Worm (Caenorhabditis elegans): ENCODE data around the gene ced-8.

Gene ced-8

ce11 chrX:8404308-8405085, 12.2 kb downstream of the ced-8 start:
- no peak for TF ChIP-seq unc-39 (tag; optimal IDR thresholded peaks at IDR 0.05)
- no peak for TF ChIP-seq nhr-76 (tag; optimal IDR thresholded peaks at IDR 0.05)
- no peak for TF ChIP-seq ceh-9 (tag; optimal IDR thresholded peaks at IDR 0.05)
- no peak for TF ChIP-seq ztf-11 (tag; optimal IDR thresholded peaks at IDR 0.05)
- TF ChIP-seq egl-27 (tag; optimal IDR thresholded peaks at IDR 0.05), result peak; percentile 61
- TF ChIP-seq lin-15B (tag; optimal IDR thresholded peaks at IDR 0.05), result peak; percentile 50
- peak; percentile 64 for TF ChIP-seq nhr-23 (tag; optimal IDR thresholded peaks at IDR 0.05)
- TF ChIP-seq zag-1 (tag; optimal IDR thresholded peaks at IDR 0.05), result peak; percentile 20
- TF ChIP-seq nhr-25 (tag; optimal IDR thresholded peaks at IDR 0.05), result peak; percentile 89
- peak; percentile 84 for TF ChIP-seq pha-4 (tag; optimal IDR thresholded peaks at IDR 0.05)
- peak; percentile 83 for TF ChIP-seq jun-1 (tag; optimal IDR thresholded peaks at IDR 0.05)
- peak; percentile 91 for TF ChIP-seq tbx-2 (tag; optimal IDR thresholded peaks at IDR 0.05)
- peak in 1 of 3 experiments; percentile 86 for TF ChIP-seq elt-3 (tag; optimal IDR thresholded peaks at IDR 0.05)
- peak; percentile 79 for TF ChIP-seq nhr-77 (tag; optimal IDR thresholded peaks at IDR 0.05)
- peak; percentile 77 for TF ChIP-seq elt-2 (tag; optimal IDR thresholded peaks at IDR 0.05)
- no peak for TF ChIP-seq daf-12 (tag; optimal IDR thresholded peaks at IDR 0.05)
- TF ChIP-seq nhr-43 (tag; optimal IDR thresholded peaks at IDR 0.05; ENCODE audit: poor library complexity, severe bottlenecking), result peak; percentile 83
- peak; percentile 91 for TF ChIP-seq fkh-10 (GFP tag; optimal IDR thresholded peaks at IDR 0.05)
- TF ChIP-seq ztf-4 (tag; optimal IDR thresholded peaks at IDR 0.05), result no peak
- peak; percentile 94 for TF ChIP-seq egl-5 (tag; optimal IDR thresholded peaks at IDR 0.05)
- TF ChIP-seq skn-1 (tag; optimal IDR thresholded peaks at IDR 0.05), result peak; percentile 94
- TF ChIP-seq nhr-11 (tag; optimal IDR thresholded peaks at IDR 0.05), result peak; percentile 46
- peak; percentile 71 for TF ChIP-seq ceh-28 (tag; optimal IDR thresholded peaks at IDR 0.05)
- no peak for TF ChIP-seq snpc-4 (tag; optimal IDR thresholded peaks at IDR 0.05)
- peak; percentile 26 for TF ChIP-seq fos-1 (tag; optimal IDR thresholded peaks at IDR 0.05)
- peak; percentile 99 for TF ChIP-seq hmg-11 (tag; optimal IDR thresholded peaks at IDR 0.05)
- TF ChIP-seq nfya-1 (tag; optimal IDR thresholded peaks at IDR 0.05; ENCODE audit: insufficient read depth), result peak; percentile 79
- peak; percentile 48 for TF ChIP-seq unc-62 (GFP tag; optimal IDR thresholded peaks at IDR 0.05)
- peak; percentile 60 for TF ChIP-seq R02D3.7 (tag; optimal IDR thresholded peaks at IDR 0.05)
- no peak for TF ChIP-seq ceh-16 (tag; optimal IDR thresholded peaks at IDR 0.05)
- peak; percentile 91 for TF ChIP-seq lin-39 (tag; optimal IDR thresholded peaks at IDR 0.05)
- no peak for TF ChIP-seq nhr-12 (tag; optimal IDR thresholded peaks at IDR 0.05)
- no peak for TF ChIP-seq fkh-2 (tag; optimal IDR thresholded peaks at IDR 0.05)
- TF ChIP-seq sea-2 (GFP tag; optimal IDR thresholded peaks at IDR 0.05), result peak; percentile 81
- peak; percentile 64 for TF ChIP-seq mdl-1 (tag; optimal IDR thresholded peaks at IDR 0.05)
- TF ChIP-seq ceh-82 (tag; optimal IDR thresholded peaks at IDR 0.05), result peak; percentile 79
- no peak for TF ChIP-seq mml-1 (tag; optimal IDR thresholded peaks at IDR 0.05)
- TF ChIP-seq elt-1 (tag; optimal IDR thresholded peaks at IDR 0.05), result peak; percentile 10
- no peak for TF ChIP-seq ZK546.5 (tag; optimal IDR thresholded peaks at IDR 0.05)
- peak; percentile 20 for TF ChIP-seq ama-1 (optimal IDR thresholded peaks at IDR 0.05)
- TF ChIP-seq lsy-12 (tag; optimal IDR thresholded peaks at IDR 0.05), result peak; percentile 90
- TF ChIP-seq pqm-1 (tag; optimal IDR thresholded peaks at IDR 0.05), result peak; percentile 47
- TF ChIP-seq aly-2 (tag; optimal IDR thresholded peaks at IDR 0.05), result no peak
- TF ChIP-seq nhr-237 (tag; optimal IDR thresholded peaks at IDR 0.05), result no peak
- no peak for TF ChIP-seq nhr-28 (tag; optimal IDR thresholded peaks at IDR 0.05)
- TF ChIP-seq eor-1 (tag; optimal IDR thresholded peaks at IDR 0.05), result no peak
- TF ChIP-seq nhr-67 (tag; optimal IDR thresholded peaks at IDR 0.05), result no peak
